Fruit fly (Drosophila melanogaster) whole organism, embryonic: ENCODE measurements around the gene Setx.

Experiments
- BtbVII ChIP-seq: fragments of 200-800 bp; sonication (Bioruptor generic); optimal IDR thresholded peaks from 3 replicates; lab custom pipeline; 2017; ENCODE audit warnings: missing biosample characterization, mild to moderate bottlenecking, missing genetic modification characterization
- CG10267 ChIP-seq: fragments of 200-800 bp; sonication (Bioruptor generic); optimal IDR thresholded peaks from 2 replicates; lab custom pipeline; 2018; ENCODE audit warnings: missing biosample characterization, mild to moderate bottlenecking, missing genetic modification characterization, moderate library complexity
- CG10366 ChIP-seq: fragments of 200-800 bp; sonication (Bioruptor generic); IDR thresholded peaks from 2 replicates; pipeline ENCODE4 v1.3.6; 2022; ENCODE audit warnings: missing biosample characterization, missing genetic modification characterization
- CG12219 ChIP-seq: fragments of 200-800 bp; sonication (Bioruptor generic); optimal IDR thresholded peaks from 3 replicates; lab custom pipeline; 2018; ENCODE audit warnings: missing biosample characterization, mild to moderate bottlenecking, missing genetic modification characterization
- CG12236 ChIP-seq: fragments of 200-800 bp; sonication (Bioruptor generic); optimal IDR thresholded peaks from 2 replicates; lab custom pipeline; 2016; ENCODE audit warnings: missing biosample characterization, missing genetic modification characterization
- CG16815 ChIP-seq: fragments of 200-800 bp; sonication (Bioruptor generic); optimal IDR thresholded peaks from 3 replicates; lab custom pipeline; 2017; ENCODE audit warnings: missing biosample characterization, mild to moderate bottlenecking, missing genetic modification characterization
- CG17385 ChIP-seq: fragments of 200-800 bp; sonication (Bioruptor generic); optimal IDR thresholded peaks from 3 replicates; lab custom pipeline; 2018; ENCODE audit warnings: missing biosample characterization, mild to moderate bottlenecking, missing genetic modification characterization
- CG17829 ChIP-seq: fragments of 200-800 bp; optimal IDR thresholded peaks from 2 replicates; lab custom pipeline; 2019; ENCODE audit warnings: missing biosample characterization, mild to moderate bottlenecking, missing genetic modification characterization, moderate library complexity
- CG17912 ChIP-seq: fragments of 200-800 bp; sonication (Bioruptor generic); optimal IDR thresholded peaks from 2 replicates; lab custom pipeline; 2018; ENCODE audit warnings: missing biosample characterization, mild to moderate bottlenecking, missing genetic modification characterization
- CG30431 ChIP-seq: fragments of 200-800 bp; sonication (Bioruptor generic); optimal IDR thresholded peaks from 2 replicates; lab custom pipeline; 2017; ENCODE audit warnings: missing biosample characterization, missing genetic modification characterization
- CG3065 ChIP-seq: fragments of 200-800 bp; sonication (Bioruptor generic); optimal IDR thresholded peaks from 2 replicates; lab custom pipeline; 2016; ENCODE audit warnings: missing biosample characterization, missing genetic modification characterization
- CG31365 ChIP-seq: fragments of 200-800 bp; sonication (Bioruptor generic); optimal IDR thresholded peaks from 2 replicates; lab custom pipeline; 2018; ENCODE audit warnings: missing biosample characterization, mild to moderate bottlenecking, missing genetic modification characterization
- CG33213 ChIP-seq: fragments of 200-800 bp; sonication (Bioruptor generic); optimal IDR thresholded peaks from 3 replicates; lab custom pipeline; 2016; ENCODE audit warnings: missing biosample characterization, missing genetic modification characterization
- CG4404 ChIP-seq: fragments of 200-800 bp; sonication (Bioruptor generic); IDR thresholded peaks from 2 replicates; pipeline ENCODE4 v1.3.6; 2022; ENCODE audit warnings: missing biosample characterization, missing genetic modification characterization
- CG7987 ChIP-seq: fragments of 200-800 bp; sonication (Bioruptor generic); optimal IDR thresholded peaks from 2 replicates; lab custom pipeline; 2018; ENCODE audit warnings: missing biosample characterization, mild to moderate bottlenecking, missing genetic modification characterization, moderate library complexity
- CG8359 ChIP-seq: fragments of 200-800 bp; sonication (Bioruptor generic); optimal IDR thresholded peaks from 2 replicates; lab custom pipeline; 2017; ENCODE audit warnings: missing biosample characterization, mild to moderate bottlenecking, missing genetic modification characterization, borderline replicate concordance
- CG8765 ChIP-seq: fragments of 200-800 bp; sonication (Bioruptor generic); IDR thresholded peaks from 2 replicates; pipeline ENCODE4 v1.3.6; 2022; ENCODE audit warnings: missing biosample characterization, missing genetic modification characterization
- CG8944 ChIP-seq: fragments of 200-800 bp; sonication (Bioruptor generic); optimal IDR thresholded peaks from 3 replicates; lab custom pipeline; 2016; ENCODE audit warnings: missing biosample characterization, missing genetic modification characterization
- CTCF ChIP-seq: fragments of 200-800 bp; sonication (Bioruptor generic); optimal IDR thresholded peaks from 2 replicates; lab custom pipeline; 2017; ENCODE audit warnings: missing biosample characterization, mild to moderate bottlenecking, missing genetic modification characterization, moderate library complexity
- Drgx ChIP-seq: fragments of 200-800 bp; sonication (Bioruptor generic); IDR thresholded peaks from 2 replicates; pipeline ENCODE4 v1.3.6; 2022; ENCODE audit warnings: missing biosample characterization, missing genetic modification characterization
- Ets65A ChIP-seq: fragments of 200-800 bp; sonication (Bioruptor generic); peaks from one replicate; lab custom pipeline; 2016; ENCODE audit warnings: missing biosample characterization, missing genetic modification characterization
- Fer1 ChIP-seq: fragments of 200-800 bp; sonication (Bioruptor generic); optimal IDR thresholded peaks from 2 replicates; lab custom pipeline; 2017; ENCODE audit warnings: missing biosample characterization, mild to moderate bottlenecking, missing genetic modification characterization
- Hand ChIP-seq: fragments of 200-800 bp; sonication (Bioruptor generic); optimal IDR thresholded peaks from 2 replicates; lab custom pipeline; 2017; ENCODE audit warnings: mild to moderate bottlenecking, missing biosample characterization, missing genetic modification reagents, missing genetic modification characterization
- HmgZ ChIP-seq: fragments of 200-800 bp; sonication (Bioruptor generic); optimal IDR thresholded peaks from 2 replicates; lab custom pipeline; 2018; ENCODE audit warnings: missing biosample characterization, mild to moderate bottlenecking, missing genetic modification characterization
- Hr78 ChIP-seq, 2 experiments: fragments of 200-800 bp in 1 of 2; fragments of >200 bp in 1 of 2; sonication (Bioruptor generic) in 1 of 2; optimal IDR thresholded peaks; 2 replicates each; lab custom pipeline; 2017 to 2019; ENCODE audit warnings: missing biosample characterization in 2 of 2, missing genetic modification characterization in 2 of 2, mild to moderate bottlenecking in 1 of 2, moderate library complexity in 1 of 2
- MESR4 ChIP-seq: fragments of 200-800 bp; sonication (Bioruptor generic); optimal IDR thresholded peaks from 2 replicates; lab custom pipeline; 2018; ENCODE audit warnings: missing biosample characterization, mild to moderate bottlenecking, missing genetic modification characterization, moderate library complexity
- NC2β ChIP-seq: fragments of 200-800 bp; sonication (Bioruptor generic); optimal IDR thresholded peaks from 2 replicates; lab custom pipeline; 2016; ENCODE audit warnings: missing biosample characterization, missing genetic modification characterization
- Optix ChIP-seq: fragments of 200-800 bp; sonication (Bioruptor generic); IDR thresholded peaks from 3 replicates; pipeline ENCODE4 v1.3.6; 2022; ENCODE audit warnings: missing biosample characterization, missing genetic modification characterization
- Sox102F ChIP-seq: fragments of 200-800 bp; sonication (Bioruptor generic); optimal IDR thresholded peaks from 2 replicates; lab custom pipeline; 2018; ENCODE audit warnings: missing biosample characterization, mild to moderate bottlenecking, missing genetic modification characterization, moderate library complexity
- TFAM ChIP-seq: fragments of 200-800 bp; sonication (Bioruptor generic); optimal IDR thresholded peaks from 2 replicates; lab custom pipeline; 2017; ENCODE audit warnings: missing biosample characterization, missing genetic modification characterization, inconsistent platforms
- bigmax ChIP-seq: fragments of 200-800 bp; sonication (Bioruptor generic); optimal IDR thresholded peaks from 2 replicates; lab custom pipeline; 2018; ENCODE audit warnings: missing biosample characterization, mild to moderate bottlenecking, missing genetic modification characterization
- bowl ChIP-seq: fragments of 200-800 bp; sonication (Bioruptor generic); IDR thresholded peaks from 2 replicates; pipeline ENCODE4 v1.3.6; 2022; ENCODE audit warnings: missing biosample characterization, missing genetic modification characterization
- bsh ChIP-seq, 2 experiments: fragments of 200-800 bp; sonication (Bioruptor generic); optimal IDR thresholded peaks; 2 replicates each; lab custom pipeline; 2017 to 2018; ENCODE audit warnings: mild to moderate bottlenecking in 2 of 2, missing biosample characterization in 2 of 2, missing genetic modification characterization in 2 of 2, moderate library complexity in 1 of 2
- cato ChIP-seq: fragments of 200-800 bp; sonication (Bioruptor generic); optimal IDR thresholded peaks from 2 replicates; lab custom pipeline; 2016; ENCODE audit warnings: missing biosample characterization, missing genetic modification characterization, borderline replicate concordance
- chif ChIP-seq, 2 experiments: fragments of 200-800 bp; sonication (Bioruptor generic); optimal IDR thresholded peaks; 3 replicates each; lab custom pipeline; 2016; ENCODE audit warnings: missing biosample characterization in 2 of 2, missing genetic modification characterization in 2 of 2
- crc ChIP-seq: fragments of 200-800 bp; sonication (Bioruptor generic); optimal IDR thresholded peaks from 2 replicates; lab custom pipeline; 2016; ENCODE audit warnings: missing biosample characterization, missing genetic modification characterization
- croc ChIP-seq: fragments of 200-800 bp; sonication (Bioruptor generic); conservative IDR thresholded peaks from 3 replicates; pipeline ENCODE4 v1.3.6; 2022; ENCODE audit warnings: missing biosample characterization, missing genetic modification characterization
- fd102C ChIP-seq: fragments of 200-800 bp; sonication (Bioruptor generic); optimal IDR thresholded peaks from 2 replicates; lab custom pipeline; 2018; ENCODE audit warnings: missing biosample characterization, mild to moderate bottlenecking, missing genetic modification characterization, moderate library complexity
- fd96Cb ChIP-seq: fragments of 200-800 bp; sonication (Bioruptor generic); optimal IDR thresholded peaks from 2 replicates; lab custom pipeline; 2018; ENCODE audit warnings: missing biosample characterization, mild to moderate bottlenecking, missing genetic modification characterization, moderate library complexity
- fu2 ChIP-seq: fragments of 200-800 bp; sonication (Bioruptor generic); optimal IDR thresholded peaks from 2 replicates; lab custom pipeline; 2016; ENCODE audit warnings: missing biosample characterization, missing genetic modification characterization
- grn ChIP-seq: fragments of 200-800 bp; sonication (Bioruptor generic); optimal IDR thresholded peaks from 3 replicates; lab custom pipeline; 2017; ENCODE audit warnings: missing biosample characterization, missing genetic modification characterization
- pho ChIP-seq: fragments of 200-800 bp; sonication (Bioruptor generic); optimal IDR thresholded peaks from 2 replicates; lab custom pipeline; 2016; ENCODE audit warnings: missing biosample characterization, missing genetic modification characterization
- phol ChIP-seq: fragments of 200-800 bp; sonication (Bioruptor generic); optimal IDR thresholded peaks from 3 replicates; lab custom pipeline; 2018; ENCODE audit warnings: missing biosample characterization, mild to moderate bottlenecking, missing genetic modification characterization, moderate library complexity
- ranshi ChIP-seq: fragments of 200-800 bp; sonication (Bioruptor generic); IDR thresholded peaks from 2 replicates; pipeline ENCODE4 v1.3.6; 2022; ENCODE audit warnings: missing biosample characterization, missing genetic modification characterization
- repo ChIP-seq: fragments of 200-800 bp; sonication (Bioruptor generic); optimal IDR thresholded peaks from 2 replicates; lab custom pipeline; 2016; ENCODE audit warnings: missing biosample characterization, missing genetic modification characterization
- ro ChIP-seq: fragments of 200-800 bp; sonication (Bioruptor generic); IDR thresholded peaks from 2 replicates; pipeline ENCODE4 v1.3.6; 2022; ENCODE audit warnings: missing biosample characterization, missing genetic modification characterization
- slbo ChIP-seq: fragments of 200-800 bp; sonication (Bioruptor generic); IDR thresholded peaks from 2 replicates; pipeline ENCODE4 v1.3.6; 2022; ENCODE audit warnings: missing biosample characterization, missing genetic modification characterization
- trh ChIP-seq: fragments of 200-800 bp; sonication (Bioruptor generic); optimal IDR thresholded peaks from 2 replicates; lab custom pipeline; 2016; ENCODE audit warnings: missing biosample characterization, missing genetic modification characterization
- z ChIP-seq: fragments of 200-800 bp; sonication (Bioruptor generic); IDR thresholded peaks from 3 replicates; pipeline ENCODE4 v1.3.6; 2022; ENCODE audit warnings: missing biosample characterization, missing genetic modification characterization

The Setx gene

DNA sequence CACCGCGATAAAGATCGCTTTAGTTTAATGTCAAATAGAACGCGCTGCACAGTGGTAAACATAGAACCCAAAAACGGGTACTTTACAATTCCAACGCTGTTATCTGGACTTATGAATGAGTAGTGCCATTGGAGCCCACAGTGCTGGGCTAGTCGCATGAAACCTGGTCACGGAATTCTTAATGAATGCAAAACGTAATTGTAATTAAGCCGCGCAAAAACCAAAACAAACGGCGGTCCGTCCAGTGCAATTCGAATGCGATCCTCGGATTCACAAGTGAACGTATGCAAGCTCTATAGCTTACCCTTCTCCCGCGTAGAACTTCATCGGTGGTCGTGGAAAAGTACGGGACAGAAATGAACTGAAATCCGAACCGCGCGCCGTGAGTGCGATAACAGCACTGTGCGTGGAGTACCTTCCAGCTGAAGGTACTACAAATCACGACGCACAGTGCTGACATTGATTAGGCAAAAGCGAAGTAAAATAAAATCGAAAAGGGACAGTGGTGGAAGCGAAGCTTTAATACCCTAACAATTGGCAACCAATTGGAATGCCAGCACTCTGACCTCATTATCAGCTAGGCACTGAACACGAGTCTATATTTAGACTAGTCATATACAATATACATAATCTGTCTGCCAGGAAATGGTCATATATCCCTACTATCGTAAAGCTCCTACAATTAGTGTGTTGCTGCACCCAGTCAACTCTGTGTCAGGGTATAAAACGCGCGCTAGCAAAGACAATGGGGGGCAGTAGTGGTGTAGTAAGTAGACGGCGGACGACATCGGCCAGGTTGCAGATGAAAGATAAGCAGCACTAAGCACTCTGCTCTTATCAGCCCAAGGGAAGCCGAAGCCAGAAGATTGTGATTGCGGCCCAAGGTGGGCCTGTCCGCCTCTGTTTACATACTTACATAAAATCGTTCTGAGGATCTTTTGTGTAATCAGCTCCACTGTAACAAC, 48.2 kb upstream of the Setx start (continued):
- no peak for TF ChIP-seq repo (GFP tag; lab: Kevin White, UChicago)
- no peak for TF ChIP-seq CG8359
- TF ChIP-seq Fer1 (GFP tag; lab: Kevin White, UChicago), result peak; percentile 53
- peak; percentile 55 for TF ChIP-seq pho (GFP tag; lab: Kevin White, UChicago)
- no peak for TF ChIP-seq MESR4 (GFP tag; lab: Kevin White, UChicago)
- TF ChIP-seq fd96Cb, result peak; percentile 7
- no peak for TF ChIP-seq crc (GFP tag; lab: Kevin White, UChicago)
- TF ChIP-seq CG16815, result no peak
- TF ChIP-seq Optix (GFP tag; lab: Robert Waterston, UW), result peak; percentile 56; the same call in 1 of the 3 replicates
- peak; percentile 43 for TF ChIP-seq phol (tag; lab: Kevin White, UChicago)
- peak; percentile 30; the same call in 1 of the 2 replicates for TF ChIP-seq ranshi (GFP tag; lab: Robert Waterston, UW)
- peak in 1 of 2 experiments; percentile 60 for TF ChIP-seq Hr78 (GFP tag; optimal IDR thresholded peaks at IDR 0.05; lab: Kevin White, UChicago)
- TF ChIP-seq Ets65A (GFP tag; lab: Kevin White, UChicago), result peak; percentile 72
- TF ChIP-seq CG17912 (GFP tag; lab: Kevin White, UChicago), result no peak
- no peak for TF ChIP-seq croc (GFP tag; lab: Robert Waterston, UW)
- TF ChIP-seq z, result no peak
- no peak for TF ChIP-seq CG4404 (GFP tag; lab: Robert Waterston, UW)
- peak; percentile 18 for TF ChIP-seq CG12219 (GFP tag; lab: Kevin White, UChicago)
- no peak for TF ChIP-seq bowl (GFP tag; lab: Robert Waterston, UW)
- TF ChIP-seq CG7987 (GFP tag; lab: Kevin White, UChicago), result peak; percentile 96
- peak; percentile 41; the same call in 1 of the 2 replicates for TF ChIP-seq CG10366 (GFP tag; lab: Robert Waterston, UW)
- no peak for TF ChIP-seq NC2β
- TF ChIP-seq TFAM (GFP tag; lab: Kevin White, UChicago), result no peak
- no peak for TF ChIP-seq CTCF (GFP tag; lab: Kevin White, UChicago)
- peak; percentile 99 for TF ChIP-seq grn (GFP tag; lab: Kevin White, UChicago)
- no peak for TF ChIP-seq CG33213 (GFP tag; lab: Kevin White, UChicago)
- no peak for TF ChIP-seq HmgZ (tag; lab: Kevin White, UChicago)
- TF ChIP-seq bigmax (GFP tag; lab: Kevin White, UChicago), result no peak
- no peak for TF ChIP-seq ro
- TF ChIP-seq CG30431 (GFP tag; lab: Kevin White, UChicago), result no peak
- TF ChIP-seq CG8765 (GFP tag; lab: Robert Waterston, UW), result no peak
- TF ChIP-seq trh (GFP tag; lab: Kevin White, UChicago), result no peak
- peak; percentile 49 for TF ChIP-seq CG8944 (GFP tag; lab: Kevin White, UChicago)
- TF ChIP-seq Sox102F (GFP tag; lab: Kevin White, UChicago), result peak; percentile 62
- TF ChIP-seq chif (GFP tag; optimal IDR thresholded peaks at IDR 0.05; lab: Kevin White, UChicago), result peak in 1 of 2 experiments; percentile 49
- TF ChIP-seq BtbVII (GFP tag; lab: Kevin White, UChicago), result peak; percentile 23
- peak; percentile 9 for TF ChIP-seq CG10267 (tag; lab: Kevin White, UChicago)
- no peak for TF ChIP-seq CG3065 (GFP tag; lab: Kevin White, UChicago)
- TF ChIP-seq Drgx (GFP tag; lab: Robert Waterston, UW), result no peak
- no peak for TF ChIP-seq cato
- no peak for TF ChIP-seq CG31365 (tag; lab: Kevin White, UChicago)
- TF ChIP-seq Hand (GFP tag; lab: Kevin White, UChicago), result no peak
- TF ChIP-seq CG17385 (GFP tag; lab: Kevin White, UChicago), result peak; percentile 33
- TF ChIP-seq bsh (GFP tag; optimal IDR thresholded peaks at IDR 0.05; lab: Kevin White, UChicago), result peak in 1 of 2 experiments; percentile 34
- TF ChIP-seq fu2 (GFP tag; lab: Kevin White, UChicago), result peak; percentile 51
- TF ChIP-seq CG12236 (GFP tag; lab: Kevin White, UChicago), result no peak
- TF ChIP-seq slbo, result peak; percentile 69
- TF ChIP-seq CG17829 (tag; lab: Kevin White, UChicago), result peak; percentile 32
- TF ChIP-seq fd102C (GFP tag; lab: Kevin White, UChicago), result no peak
